Worm (Caenorhabditis elegans): ENCODE data around the gene srz-99.

srz-99 gene

DNA sequence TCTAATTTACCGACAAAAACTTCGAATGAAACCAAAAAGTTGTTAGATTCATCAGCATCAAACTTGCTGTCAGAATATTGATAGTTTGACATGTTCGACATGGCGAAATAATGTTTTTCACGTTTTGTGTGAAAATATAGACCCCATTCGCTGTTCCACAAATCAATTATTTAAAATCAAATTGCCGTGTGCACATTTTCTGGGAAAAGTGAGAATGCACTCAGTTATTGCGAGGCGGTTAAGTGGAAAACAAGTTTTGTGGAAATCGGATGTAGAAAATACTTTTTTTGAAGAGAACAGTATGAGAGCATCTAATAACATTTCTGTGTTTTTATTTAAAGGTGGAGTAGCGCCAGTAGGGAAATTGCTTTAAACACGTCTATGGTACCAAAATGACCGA, 36.3 kb upstream of the srz-99 start, which contains the start of gene srw-42:
srw-42 (minus strand) TSS at position 101 of the 400 bp plus-strand sequence.
- TF ChIP-seq T26A8.4 (GFP tag; IDR thresholded peaks at IDR 0.05) = no peak
- TF ChIP-seq lsy-2 (tag; optimal IDR thresholded peaks at IDR 0.05) = no peak
- no peak for TF ChIP-seq ZK546.5 (tag; optimal IDR thresholded peaks at IDR 0.05)
- no peak for TF ChIP-seq F37D6.2 (tag; optimal IDR thresholded peaks at IDR 0.05)
- no peak for TF ChIP-seq F26F4.8 (GFP tag; conservative IDR thresholded peaks at IDR 0.05)
- no peak for TF ChIP-seq fos-1 (tag; optimal IDR thresholded peaks at IDR 0.05)
- TF ChIP-seq lin-1 (GFP tag; IDR thresholded peaks at IDR 0.05) = no peak
- TF ChIP-seq R02D3.7 (tag; optimal IDR thresholded peaks at IDR 0.05) = no peak

- no peak for TF ChIP-seq nhr-102 (tag; optimal IDR thresholded peaks at IDR 0.05)
- no peak for TF ChIP-seq daf-19 (GFP tag; conservative IDR thresholded peaks at IDR 0.05)
- TF ChIP-seq ceh-32 (tag; optimal IDR thresholded peaks at IDR 0.05; ENCODE audit: poor library complexity) = no peak
- TF ChIP-seq ctbp-1 (GFP tag; IDR thresholded peaks at IDR 0.05) = no peak
- TF ChIP-seq dmd-8 (GFP tag; IDR thresholded peaks at IDR 0.05) = no peak
Observed at ce11 chrV:16694538-16694937, 35.5 kb upstream of the srz-99 start, which contains the start of gene srz-101. TSS of gene srz-101 (plus strand) at chrV:16694838.

DNA sequence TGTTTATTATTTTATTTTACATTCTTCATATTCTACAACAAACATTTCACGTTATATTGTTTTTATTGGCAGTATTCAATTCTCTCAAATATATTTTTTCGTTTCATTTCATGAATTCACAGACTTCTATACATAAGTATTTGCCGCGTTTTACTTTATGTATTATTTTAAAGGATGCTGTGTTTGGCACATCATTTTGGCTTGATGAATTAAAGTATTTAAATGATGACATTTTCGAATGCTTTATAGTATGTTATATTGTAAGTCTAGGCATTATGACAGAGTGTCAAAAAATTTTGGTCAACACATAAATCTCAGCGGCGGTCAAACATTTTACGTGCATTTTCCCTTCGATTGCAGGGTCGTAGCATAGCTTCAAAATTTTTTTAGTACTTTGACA, 34.6 kb upstream of the srz-99 start:
- TF ChIP-seq aha-1 (tag) (peak; percentile 71), T20F7.1 (GFP tag; optimal IDR thresholded peaks at IDR 0.05) (no peak), Y105C5A.15 (GFP tag; IDR thresholded peaks at IDR 0.05) (no peak), dpl-1 (GFP tag; optimal IDR thresholded peaks at IDR 0.05) (no peak)

DNA sequence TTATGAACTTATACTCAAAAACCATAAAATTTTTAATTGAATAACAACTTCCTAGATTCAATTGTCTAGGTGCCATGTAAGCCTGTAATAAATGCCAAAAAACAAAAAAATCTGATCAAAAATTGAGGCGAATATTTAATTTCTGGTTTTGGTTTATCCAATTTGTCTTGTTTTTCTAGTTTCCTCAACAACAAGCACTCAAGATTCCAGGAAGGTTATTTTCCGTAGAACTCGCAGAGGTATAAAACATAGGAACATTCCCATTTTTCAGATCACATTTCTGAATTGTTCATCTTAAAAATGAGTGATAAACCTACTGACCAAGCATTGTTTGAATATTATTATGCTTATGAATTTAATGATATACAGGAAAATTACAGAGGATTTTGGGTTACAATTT, 32.9 kb upstream of the srz-99 start, which contains the start of gene srw-41:
srw-41 (plus strand) TSS at position 301 of the 400 bp plus-strand sequence.
- TF ChIP-seq ceh-28 (tag; optimal IDR thresholded peaks at IDR 0.05) (no peak), aha-1 (tag) (peak; percentile 23)

- TF ChIP-seq ctbp-1 (GFP tag; IDR thresholded peaks at IDR 0.05) = no peak
- no peak for TF ChIP-seq madf-9 (GFP tag; conservative IDR thresholded peaks at IDR 0.05)
- TF ChIP-seq nhr-111 (GFP tag; optimal IDR thresholded peaks at IDR 0.05) = no peak
- TF ChIP-seq ceh-20 (GFP tag; IDR thresholded peaks at IDR 0.05) = no peak
- no peak for TF ChIP-seq ztf-7 (tag; optimal IDR thresholded peaks at IDR 0.05)
- no peak for TF ChIP-seq lin-13 (GFP tag; optimal IDR thresholded peaks at IDR 0.05)
- no peak for TF ChIP-seq nhr-6 (tag; optimal IDR thresholded peaks at IDR 0.05)
- no peak for TF ChIP-seq daf-12 (tag; optimal IDR thresholded peaks at IDR 0.05)
- no peak for TF ChIP-seq lin-15B (tag; optimal IDR thresholded peaks at IDR 0.05)
- no peak for TF ChIP-seq sdz-12 (GFP tag; optimal IDR thresholded peaks at IDR 0.05)
- no peak for TF ChIP-seq dmd-8 (GFP tag; IDR thresholded peaks at IDR 0.05)
- TF ChIP-seq pqm-1 (tag; optimal IDR thresholded peaks at IDR 0.05) = no peak
- no peak for TF ChIP-seq unc-130 (GFP tag; optimal IDR thresholded peaks at IDR 0.05)
- no peak for TF ChIP-seq lsy-2 (tag; optimal IDR thresholded peaks at IDR 0.05)
- no peak for TF ChIP-seq zfp-3 (GFP tag; conservative IDR thresholded peaks at IDR 0.05)
Observed at ce11 chrV:16699752-16700259, 30.3 kb upstream of the srz-99 start, which contains the start of gene Y70C5C.1. TSS of gene Y70C5C.1 (plus strand) at chrV:16700209.

DNA sequence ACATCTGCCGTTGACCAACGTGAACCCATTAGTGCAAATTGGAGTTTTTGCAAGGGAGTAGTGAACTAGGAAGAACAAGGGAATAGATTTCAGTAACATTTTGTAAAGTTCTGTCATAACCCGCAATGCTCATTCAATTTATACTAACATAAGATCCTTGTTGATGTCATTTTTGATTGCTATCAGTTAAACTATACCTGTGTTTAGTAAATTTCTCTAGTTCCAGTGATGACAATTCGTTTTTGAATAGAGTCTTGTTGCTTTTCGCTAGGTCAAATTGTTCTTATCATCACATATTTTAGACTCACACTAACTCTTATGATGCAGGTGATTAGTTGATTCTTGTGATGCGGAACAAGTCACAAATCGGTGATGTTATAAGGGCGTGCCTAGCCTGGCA, 23.5 kb upstream of the srz-99 start, which contains the start of gene clec-9:
clec-9 (minus strand) TSS at position 101 of the 400 bp plus-strand sequence.
- TF ChIP-seq zfp-2 (tag; optimal IDR thresholded peaks at IDR 0.05) (no peak), hlh-11 (tag; optimal IDR thresholded peaks at IDR 0.05) (no peak), nhr-11 (tag; optimal IDR thresholded peaks at IDR 0.05) (no peak), dve-1 (tag; optimal IDR thresholded peaks at IDR 0.05; ENCODE audit: insufficient read depth) (no peak), lsy-2 (tag; optimal IDR thresholded peaks at IDR 0.05) (no peak), spr-1 (tag; optimal IDR thresholded peaks at IDR 0.05) (no peak), ces-1 (GFP tag; optimal IDR thresholded peaks at IDR 0.05) (no peak), ZK546.5 (tag; optimal IDR thresholded peaks at IDR 0.05) (no peak), tag-97 (GFP tag; IDR thresholded peaks at IDR 0.05) (no peak), nhr-42 (GFP tag; IDR thresholded peaks at IDR 0.05) (no peak), nhr-48 (tag; optimal IDR thresholded peaks at IDR 0.05) (no peak), cey-2 (tag; optimal IDR thresholded peaks at IDR 0.05; ENCODE audit: borderline replicate concordance, insufficient read depth) (no peak), T20F7.1 (GFP tag; optimal IDR thresholded peaks at IDR 0.05) (no peak), lin-39 (tag; optimal IDR thresholded peaks at IDR 0.05) (no peak), zip-2 (tag; optimal IDR thresholded peaks at IDR 0.05) (no peak), aha-1 (tag) (no peak), ceh-44 (GFP tag; IDR thresholded peaks at IDR 0.05) (no peak), fos-1 (tag; optimal IDR thresholded peaks at IDR 0.05) (no peak)

Measured in whole organism, L4 larva.